Worm (Caenorhabditis elegans): Measurements from ENCODE around the gene vmo-1.

- no peak for TF ChIP-seq flt-1 (GFP tag; IDR thresholded peaks at IDR 0.05)
- TF ChIP-seq cog-1 (tag; optimal IDR thresholded peaks at IDR 0.05): no peak
- TF ChIP-seq ref-1 (GFP tag; conservative IDR thresholded peaks at IDR 0.05): no peak
- no peak for TF ChIP-seq ztf-29 (GFP tag; IDR thresholded peaks at IDR 0.05)
Observed at ce11 chrV:20600704-20601103, 47.8 kb upstream of the vmo-1 start.
